Fruit fly (Drosophila melanogaster) whole organism, wandering third instar larva: ENCODE measurements around the gene Rai1.
A peak's percentile ranks its signal among the peaks of the same experiment; 100 is the strongest.

Experiments
- CG32264 ChIP-seq: fragments of 200-800 bp; sonication (Bioruptor generic); optimal IDR thresholded peaks from 2 replicates; lab custom pipeline; 2016; ENCODE audit warnings: missing biosample characterization, missing genetic modification characterization
- CG9705 ChIP-seq: fragments of 200-800 bp; sonication (Bioruptor generic); optimal IDR thresholded peaks from 2 replicates; lab custom pipeline; 2018; ENCODE audit warnings: missing biosample characterization, mild to moderate bottlenecking, missing genetic modification characterization
- CrebA ChIP-seq: fragments of 200-800 bp; sonication (Bioruptor generic); optimal IDR thresholded peaks from 2 replicates; lab custom pipeline; 2016; ENCODE audit warnings: missing biosample characterization, mild to moderate bottlenecking, missing genetic modification characterization, borderline replicate concordance
- Dfd ChIP-seq: fragments of >200 bp; optimal IDR thresholded peaks from 2 replicates; lab custom pipeline; 2017; ENCODE audit warnings: missing biosample characterization, missing genetic modification characterization
- Dif ChIP-seq: fragments of 200-275, 200-300 bp; sonication (Bioruptor generic); optimal IDR thresholded peaks from 2 replicates; lab custom pipeline; 2018; ENCODE audit warnings: missing biosample characterization, missing genetic modification characterization; ENCODE audit not compliant: partially characterized antibody
- HLH106 ChIP-seq: fragments of 200-800 bp; optimal IDR thresholded peaks from 3 replicates; lab custom pipeline; 2019; ENCODE audit warnings: missing biosample characterization, mild to moderate bottlenecking, missing genetic modification characterization, moderate library complexity
- Hnf4 ChIP-seq: fragments of 200-800 bp; sonication (Bioruptor generic); optimal IDR thresholded peaks from 2 replicates; lab custom pipeline; 2016; ENCODE audit warnings: missing biosample characterization, mild to moderate bottlenecking, missing genetic modification characterization
- Hr78 ChIP-seq: fragments of >200 bp; optimal IDR thresholded peaks from 2 replicates; lab custom pipeline; 2017; ENCODE audit warnings: missing biosample characterization, missing genetic modification characterization
- Hr83 ChIP-seq: fragments of 200-300 bp; sonication (Bioruptor generic); optimal IDR thresholded peaks from 2 replicates; lab custom pipeline; 2016; ENCODE audit warnings: missing biosample characterization, mild to moderate bottlenecking, missing genetic modification characterization, moderate library complexity; ENCODE audit not compliant: poor library complexity, severe bottlenecking
- Jra ChIP-seq: sonication (Bioruptor generic); optimal IDR thresholded peaks from 2 replicates; lab custom pipeline; 2016; ENCODE audit warnings: missing biosample characterization, missing genetic modification characterization
- Mio ChIP-seq: sonication (Bioruptor generic); optimal IDR thresholded peaks from 2 replicates; lab custom pipeline; 2016; ENCODE audit warnings: missing biosample characterization, missing genetic modification characterization
- Myc ChIP-seq: fragments of >200 bp; optimal IDR thresholded peaks from 2 replicates; lab custom pipeline; 2017
- N ChIP-seq: fragments of >200 bp; optimal IDR thresholded peaks from 2 replicates; lab custom pipeline; 2018; ENCODE audit warnings: missing biosample characterization, missing external identifiers, missing genetic modification characterization
- OdsH ChIP-seq: fragments of 200-800 bp; sonication (Bioruptor generic); optimal IDR thresholded peaks from 2 replicates; lab custom pipeline; 2016; ENCODE audit warnings: missing biosample characterization, mild to moderate bottlenecking, missing genetic modification characterization
- Rel ChIP-seq, 2 experiments: fragments of 200-800 bp; sonication (Bioruptor generic) in 1 of 2; optimal IDR thresholded peaks; 2 replicates in 1 of 2; 3 replicates in 1 of 2; lab custom pipeline; 2016 to 2019; ENCODE audit warnings: mild to moderate bottlenecking in 2 of 2, missing biosample characterization in 2 of 2, missing genetic modification characterization in 2 of 2, moderate library complexity in 1 of 2
- Sp1 ChIP-seq: fragments of 200-800 bp; sonication (Bioruptor generic); optimal IDR thresholded peaks from 3 replicates; lab custom pipeline; 2019; ENCODE audit warnings: missing biosample characterization, mild to moderate bottlenecking, missing genetic modification characterization, moderate library complexity
- Vsx2 ChIP-seq: fragments of 200-300, 225-300 bp; sonication (Bioruptor generic); optimal IDR thresholded peaks from 2 replicates; lab custom pipeline; 2018; ENCODE audit warnings: missing biosample characterization, missing genetic modification characterization; ENCODE audit not compliant: partially characterized antibody
- br ChIP-seq: fragments of 200-800 bp; sonication (Bioruptor generic); optimal IDR thresholded peaks from 2 replicates; lab custom pipeline; 2016; ENCODE audit warnings: missing biosample characterization, missing genetic modification characterization
- brk ChIP-seq: fragments of 200-800 bp; sonication (Bioruptor generic); optimal IDR thresholded peaks from 2 replicates; lab custom pipeline; 2016; ENCODE audit warnings: missing biosample characterization, mild to moderate bottlenecking, missing genetic modification characterization
- dl ChIP-seq, 2 experiments: fragments of 175-275, 200-275 bp in 1 of 2; fragments of 200-275 bp in 1 of 2; sonication (Bioruptor generic); optimal IDR thresholded peaks; lab custom pipeline; 2018; ENCODE audit warnings: mild to moderate bottlenecking in 2 of 2, missing biosample characterization in 2 of 2, missing genetic modification characterization in 2 of 2, moderate library complexity in 2 of 2; ENCODE audit not compliant: partially characterized antibody in 2 of 2, insufficient read depth in 1 of 2
- dmrt93B ChIP-seq: fragments of 200-800 bp; sonication (Bioruptor generic); optimal IDR thresholded peaks from 2 replicates; lab custom pipeline; 2018; ENCODE audit warnings: missing biosample characterization, mild to moderate bottlenecking, missing genetic modification characterization
- dsf ChIP-seq: sonication (Bioruptor generic); optimal IDR thresholded peaks from 2 replicates; lab custom pipeline; 2016; ENCODE audit warnings: missing biosample characterization, missing genetic modification characterization, borderline replicate concordance
- ey ChIP-seq: fragments of 200-800 bp; sonication (Bioruptor generic); optimal IDR thresholded peaks from 2 replicates; lab custom pipeline; 2016; ENCODE audit warnings: missing biosample characterization, missing genetic modification characterization
- foxo ChIP-seq, 2 experiments: fragments of 200-800 bp; sonication (Bioruptor generic); optimal IDR thresholded peaks; 2 replicates in 1 of 2; 3 replicates in 1 of 2; lab custom pipeline; 2016 to 2017; ENCODE audit warnings: missing biosample characterization in 2 of 2, missing genetic modification characterization in 2 of 2
- h ChIP-seq: fragments of 200-800 bp; sonication (Bioruptor generic); optimal IDR thresholded peaks from 3 replicates; lab custom pipeline; 2016; ENCODE audit warnings: missing biosample characterization, mild to moderate bottlenecking, missing genetic modification characterization
- jim ChIP-seq: fragments of 175-275, 200-325 bp; sonication (Bioruptor generic); optimal IDR thresholded peaks from 2 replicates; lab custom pipeline; 2016; ENCODE audit warnings: missing biosample characterization, mild to moderate bottlenecking, missing genetic modification characterization
- lola ChIP-seq: fragments of >200 bp; optimal IDR thresholded peaks from 2 replicates; lab custom pipeline; 2017; ENCODE audit warnings: missing biosample characterization, missing genetic modification characterization
- pan ChIP-seq: fragments of >200 bp; optimal IDR thresholded peaks from 2 replicates; lab custom pipeline; 2017
- psq ChIP-seq: fragments of 200-800 bp; sonication (Bioruptor generic); optimal IDR thresholded peaks from 3 replicates; lab custom pipeline; 2017; ENCODE audit warnings: missing biosample characterization, mild to moderate bottlenecking, missing genetic modification characterization, moderate library complexity
- rgr ChIP-seq: fragments of 200-800 bp; sonication (Bioruptor generic); optimal IDR thresholded peaks from 3 replicates; lab custom pipeline; 2016; ENCODE audit warnings: missing biosample characterization, mild to moderate bottlenecking, missing genetic modification characterization
- sage ChIP-seq: fragments of 200-800 bp; sonication (Bioruptor generic); optimal IDR thresholded peaks from 2 replicates; lab custom pipeline; 2016; ENCODE audit warnings: missing biosample characterization, mild to moderate bottlenecking, missing genetic modification characterization
- sv ChIP-seq: fragments of 200-800 bp; sonication (Bioruptor generic); optimal IDR thresholded peaks from 3 replicates; lab custom pipeline; 2016; ENCODE audit warnings: missing biosample characterization, missing genetic modification characterization
- tai ChIP-seq: sonication (Bioruptor generic); optimal IDR thresholded peaks from 2 replicates; lab custom pipeline; 2016; ENCODE audit warnings: missing biosample characterization, missing genetic modification characterization
- woc ChIP-seq: sonication (Bioruptor generic); optimal IDR thresholded peaks from 2 replicates; lab custom pipeline; 2016; ENCODE audit warnings: missing biosample characterization, mild to moderate bottlenecking, missing genetic modification characterization

The Rai1 gene

dm6 chrX:16772882-16773827, 30.0 kb downstream of the Rai1 start (continued):
- no peak for TF ChIP-seq dsf (GFP tag; lab: Kevin White, UChicago)
- TF ChIP-seq Vsx2 (GFP tag; lab: Kevin White, UChicago): no peak
- TF ChIP-seq Sp1 (GFP tag; lab: Kevin White, UChicago): no peak
- no peak for TF ChIP-seq brk (GFP tag; lab: Kevin White, UChicago)
- no peak for TF ChIP-seq jim (GFP tag; lab: Kevin White, UChicago)
- no peak for TF ChIP-seq Hnf4
- no peak for TF ChIP-seq OdsH (GFP tag; lab: Kevin White, UChicago)
- TF ChIP-seq, all 38 proteins: peak for 10

- TF ChIP-seq Dfd (GFP tag; lab: Kevin White, UChicago) (no peak), OdsH (GFP tag; lab: Kevin White, UChicago) (no peak), Hr83 (no peak), dsf (GFP tag; lab: Kevin White, UChicago) (no peak), Mio (no peak), Rel (GFP tag; optimal IDR thresholded peaks at IDR 0.05; lab: Kevin White, UChicago) (no peak), Rel (tag; optimal IDR thresholded peaks at IDR 0.05; lab: Kevin White, UChicago) (no peak), rgr (GFP tag; lab: Kevin White, UChicago) (no peak), Hnf4 (no peak), tai (no peak), psq (GFP tag; lab: Kevin White, UChicago) (no peak), dmrt93B (GFP tag; lab: Kevin White, UChicago) (no peak), ey (no peak), h (GFP tag; lab: Kevin White, UChicago) (no peak), N (no peak), HLH106 (tag; lab: Kevin White, UChicago) (no peak), sage (no peak), Sp1 (GFP tag; lab: Kevin White, UChicago) (no peak), sv (GFP tag; lab: Kevin White, UChicago) (no peak)
Measured at dm6 chrX:16768770-16769169, 34.4 kb downstream of the Rai1 start.

- TF ChIP-seq lola (GFP tag; lab: Kevin White, UChicago) (no peak), woc (GFP tag; lab: Kevin White, UChicago) (no peak), Hr78 (GFP tag; lab: Kevin White, UChicago) (no peak), dl (GFP tag; optimal IDR thresholded peaks at IDR 0.05; lab: Kevin White, UChicago; ENCODE audit: insufficient read depth in 1 of 2, partially characterized antibody in 2 of 2) (no peak), Vsx2 (GFP tag; lab: Kevin White, UChicago) (no peak), Sp1 (GFP tag; lab: Kevin White, UChicago) (no peak), pan (no peak), HLH106 (tag; lab: Kevin White, UChicago) (no peak), CG32264 (GFP tag; lab: Kevin White, UChicago) (no peak), Jra (GFP tag; lab: Kevin White, UChicago) (no peak), dmrt93B (GFP tag; lab: Kevin White, UChicago) (no peak)
Measured at dm6 chrX:16766868-16767431, 36.2 kb downstream of the Rai1 start.

- TF ChIP-seq foxo (GFP tag; optimal IDR thresholded peaks at IDR 0.05; lab: Kevin White, UChicago): peak in 1 of 2 experiments; percentile 11
- TF ChIP-seq Rel (GFP tag; optimal IDR thresholded peaks at IDR 0.05; lab: Kevin White, UChicago): no peak
- TF ChIP-seq Rel (tag; optimal IDR thresholded peaks at IDR 0.05; lab: Kevin White, UChicago): no peak
Measured at dm6 chrX:16765809-16766208, 37.3 kb downstream of the Rai1 start.

- TF ChIP-seq dl (GFP tag; optimal IDR thresholded peaks at IDR 0.05; lab: Kevin White, UChicago; ENCODE audit: insufficient read depth in 1 of 2, partially characterized antibody in 2 of 2) (no peak), Mio (no peak), dsf (GFP tag; lab: Kevin White, UChicago) (no peak), Dfd (GFP tag; lab: Kevin White, UChicago) (no peak), sage (no peak), dmrt93B (GFP tag; lab: Kevin White, UChicago) (no peak), Rel (GFP tag; optimal IDR thresholded peaks at IDR 0.05; lab: Kevin White, UChicago) (no peak), Rel (tag; optimal IDR thresholded peaks at IDR 0.05; lab: Kevin White, UChicago) (no peak), lola (GFP tag; lab: Kevin White, UChicago) (no peak), CG9705 (GFP tag; lab: Kevin White, UChicago) (no peak), HLH106 (tag; lab: Kevin White, UChicago) (peak; percentile 8), Jra (GFP tag; lab: Kevin White, UChicago) (no peak), sv (GFP tag; lab: Kevin White, UChicago) (no peak), Hr78 (GFP tag; lab: Kevin White, UChicago) (no peak), Myc (lab: Kevin White, UChicago) (no peak), Hr83 (no peak), rgr (GFP tag; lab: Kevin White, UChicago) (peak; percentile 0), CrebA (no peak), Dif (no peak), N (no peak), br (GFP tag; lab: Kevin White, UChicago) (no peak), pan (no peak), Sp1 (GFP tag; lab: Kevin White, UChicago) (no peak), woc (GFP tag; lab: Kevin White, UChicago) (peak; percentile 75), brk (GFP tag; lab: Kevin White, UChicago) (no peak)
Measured at dm6 chrX:16764955-16765354, 38.2 kb downstream of the Rai1 start.
